Fruit fly (Drosophila melanogaster) whole organism, prepupa: ENCODE results near the gene Vps39.

Source experiments
- CG10631 ChIP-seq: fragments of 200-800 bp; sonication (Bioruptor generic); optimal IDR thresholded peaks from 2 replicates; lab custom pipeline; 2016; ENCODE audit warnings: missing biosample characterization, missing genetic modification characterization
- CG34406 ChIP-seq: fragments of 200-800 bp; sonication (Bioruptor generic); optimal IDR thresholded peaks from 3 replicates; lab custom pipeline; 2016; ENCODE audit warnings: missing biosample characterization, missing genetic modification characterization
- CG6792 ChIP-seq: fragments of 200-800 bp; sonication (Bioruptor generic); optimal IDR thresholded peaks from 3 replicates; lab custom pipeline; 2016; ENCODE audit warnings: missing biosample characterization, missing genetic modification characterization
- CG6808 ChIP-seq: fragments of 200-800 bp; sonication (Bioruptor generic); optimal IDR thresholded peaks from 3 replicates; lab custom pipeline; 2017; ENCODE audit warnings: missing biosample characterization, missing genetic modification characterization, mild to moderate bottlenecking, moderate library complexity, missing genetic modification reagents
- CG8119 ChIP-seq: fragments of 200-800 bp; sonication (Bioruptor generic); IDR thresholded peaks from 3 replicates; pipeline ENCODE4 v1.3.6; 2022; ENCODE audit warnings: missing biosample characterization, missing genetic modification characterization
- Eip93F ChIP-seq: fragments of 200-800 bp; sonication (Bioruptor generic); optimal IDR thresholded peaks from 2 replicates; lab custom pipeline; 2016; ENCODE audit warnings: missing biosample characterization, mild to moderate bottlenecking, missing genetic modification characterization
- Hr4 ChIP-seq: fragments of 200-800 bp; sonication (Bioruptor generic); optimal IDR thresholded peaks from 3 replicates; lab custom pipeline; 2016; ENCODE audit warnings: missing biosample characterization, missing genetic modification characterization
- fd85E ChIP-seq: fragments of 200-800 bp; sonication (Bioruptor generic); optimal IDR thresholded peaks from 3 replicates; lab custom pipeline; 2016; ENCODE audit warnings: missing biosample characterization, missing genetic modification characterization
- fkh ChIP-seq: fragments of 200-800 bp; sonication (Bioruptor generic); optimal IDR thresholded peaks from 3 replicates; lab custom pipeline; 2017; ENCODE audit warnings: missing biosample characterization, mild to moderate bottlenecking, missing genetic modification characterization, moderate library complexity
- salr ChIP-seq, 2 experiments: fragments of 200-800 bp; sonication (Bioruptor generic); optimal IDR thresholded peaks; 3 replicates each; lab custom pipeline; 2016 to 2018; ENCODE audit warnings: missing biosample characterization in 2 of 2, missing genetic modification characterization in 2 of 2, mild to moderate bottlenecking in 1 of 2
- vri ChIP-seq: fragments of 200-800 bp; sonication (Bioruptor generic); optimal IDR thresholded peaks from 3 replicates; lab custom pipeline; 2016; ENCODE audit warnings: missing biosample characterization, mild to moderate bottlenecking, missing genetic modification characterization

DNA sequence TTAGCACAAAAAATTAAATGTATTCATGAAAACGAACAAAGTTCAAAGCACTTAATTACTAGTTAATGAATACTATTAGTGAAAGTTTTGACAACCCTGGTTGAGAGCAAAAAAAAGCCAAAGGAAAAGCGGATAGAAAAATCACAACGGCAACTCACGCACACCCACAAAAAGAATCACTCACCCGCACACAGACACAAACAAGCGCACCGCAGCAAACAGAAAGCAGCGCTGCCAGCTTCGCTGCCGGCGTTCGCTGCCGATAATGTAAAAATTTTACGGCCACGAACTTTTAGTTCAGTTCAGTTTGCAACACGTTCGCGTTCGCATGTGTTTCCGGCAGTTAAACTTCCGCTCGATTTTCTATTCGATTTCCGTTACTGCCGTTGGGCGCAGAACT, 6.8 kb downstream of the Vps39 start, which contains the start of gene CG18599:
- TF ChIP-seq vri (GFP tag; lab: Kevin White, UChicago) (no peak), CG6792 (GFP tag; lab: Kevin White, UChicago) (no peak), Eip93F (GFP tag; lab: Kevin White, UChicago) (no peak), Hr4 (no peak), fd85E (no peak), CG6808 (GFP tag; lab: Kevin White, UChicago) (no peak), CG8119 (GFP tag; lab: Robert Waterston, UW) (no peak), fkh (no peak), CG34406 (no peak), salr (GFP tag; optimal IDR thresholded peaks at IDR 0.05; lab: Kevin White, UChicago) (no peak), CG10631 (GFP tag; lab: Kevin White, UChicago) (no peak)
